Worm (Caenorhabditis elegans) whole organism, L3 larva: ENCODE measurements around the gene fbxc-54.

Experiments
- nhr-67 ChIP-seq: fragments of 150-350 bp; optimal IDR thresholded peaks from 2 replicates; lab custom pipeline; 2014; ENCODE audit warnings: missing biosample characterization, missing genetic modification characterization
- nhr-77 ChIP-seq: fragments of 150-350 bp; optimal IDR thresholded peaks from 2 replicates; lab custom pipeline; 2014; ENCODE audit warnings: missing biosample characterization, missing genetic modification characterization
- skn-1 ChIP-seq: fragments of 150-350 bp; optimal IDR thresholded peaks from 2 replicates; lab custom pipeline; 2014; ENCODE audit warnings: missing biosample characterization, missing genetic modification characterization

DNA sequence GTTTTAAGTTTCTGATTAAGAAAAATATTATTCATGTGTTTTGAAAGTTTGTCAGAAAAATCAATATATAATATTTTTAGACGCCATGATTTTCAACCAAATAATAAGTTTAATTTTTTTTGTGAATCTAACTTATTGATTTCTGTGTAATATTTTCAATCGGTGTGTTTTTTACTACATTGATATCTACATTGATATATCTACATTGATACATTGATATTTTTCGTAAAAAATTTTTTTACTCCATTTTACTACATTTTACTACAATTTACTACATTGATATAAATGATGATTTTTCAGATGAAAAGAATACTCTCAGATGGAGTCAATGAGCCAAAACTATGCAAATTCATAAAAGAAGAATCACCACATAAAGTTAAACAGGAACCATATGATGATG is 12.3 kb upstream of the fbxc-54 start, which contains the start of gene gmeb-1:
- TF ChIP-seq skn-1 (tag; lab: Kevin White, UChicago) (no peak), nhr-77 (tag; lab: Kevin White, UChicago) (no peak), nhr-67 (tag; lab: Kevin White, UChicago) (no peak)
